Worm (Caenorhabditis elegans): ENCODE measurements around the gene str-60.

DNA sequence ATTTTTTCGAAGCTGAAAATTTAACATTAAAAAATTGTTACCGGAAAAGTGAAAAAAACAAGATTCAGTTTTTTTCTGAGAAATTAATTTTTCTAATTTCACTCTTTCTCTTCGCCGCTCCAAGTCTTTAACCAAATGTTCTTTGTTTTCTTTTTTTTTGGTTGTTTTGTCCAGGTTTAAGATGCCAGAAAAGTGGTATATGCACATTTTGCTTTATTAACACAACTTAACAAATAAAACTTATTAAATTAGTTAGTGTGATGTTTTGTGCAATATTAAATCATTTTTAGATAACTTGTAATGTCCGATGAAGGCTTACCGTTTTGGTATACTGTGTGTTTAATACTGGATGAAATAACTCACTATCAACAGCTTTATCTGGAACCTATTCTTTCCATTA lies 45.3 kb downstream of the str-60 start, which contains the start of gene srw-53:
- TF ChIP-seq unc-39 (tag; optimal IDR thresholded peaks at IDR 0.05) (no peak), nhr-237 (tag; optimal IDR thresholded peaks at IDR 0.05) (no peak), snpc-4 (tag; optimal IDR thresholded peaks at IDR 0.05) (no peak), ceh-39 (tag; optimal IDR thresholded peaks at IDR 0.05) (no peak), ces-1 (GFP tag; optimal IDR thresholded peaks at IDR 0.05) (no peak), hlh-1 (tag; optimal IDR thresholded peaks at IDR 0.05) (no peak), nhr-28 (tag; optimal IDR thresholded peaks at IDR 0.05) (no peak), pha-4 (tag; optimal IDR thresholded peaks at IDR 0.05) (no peak), lsy-2 (tag; optimal IDR thresholded peaks at IDR 0.05) (no peak), lin-13 (tag; optimal IDR thresholded peaks at IDR 0.05) (no peak)

Data from whole organism, mixed stage, embryonic.